Fruit fly (Drosophila melanogaster) whole organism, embryonic: Measurements from ENCODE around the gene Hs6st.
A peak's percentile ranks its signal among the peaks of the same experiment; 100 is the strongest.

Experiments
- Abd-B ChIP-seq: fragments of 200-800 bp; sonication (Bioruptor generic); optimal IDR thresholded peaks from 2 replicates; lab custom pipeline; 2018; ENCODE audit warnings: missing biosample characterization, mild to moderate bottlenecking, missing genetic modification characterization, moderate library complexity
- CG11560 ChIP-seq: fragments of 200-800 bp; sonication (Bioruptor generic); IDR thresholded peaks from 3 replicates; pipeline ENCODE4 v1.3.6; 2022; ENCODE audit warnings: missing biosample characterization, missing genetic modification characterization
- CG11723 ChIP-seq: fragments of 200-800 bp; sonication (Bioruptor generic); optimal IDR thresholded peaks from 2 replicates; lab custom pipeline; 2017; ENCODE audit warnings: missing biosample characterization, mild to moderate bottlenecking, missing genetic modification characterization
- CG12769 ChIP-seq: fragments of 200-800 bp; sonication (Bioruptor generic); optimal IDR thresholded peaks from 2 replicates; lab custom pipeline; 2019; ENCODE audit warnings: missing biosample characterization, mild to moderate bottlenecking, missing genetic modification characterization, moderate library complexity
- CG13287 ChIP-seq: fragments of 200-800 bp; sonication (Bioruptor generic); IDR thresholded peaks from 2 replicates; pipeline ENCODE4 v1.3.6; 2022; ENCODE audit warnings: missing biosample characterization, missing genetic modification characterization; ENCODE audit not compliant: partially characterized antibody
- CG13894 ChIP-seq: fragments of 200-800 bp; sonication (Bioruptor generic); optimal IDR thresholded peaks from 3 replicates; lab custom pipeline; 2018; ENCODE audit warnings: missing biosample characterization, mild to moderate bottlenecking, missing genetic modification characterization, moderate library complexity
- CG14667 ChIP-seq: fragments of 200-800 bp; sonication (Bioruptor generic); IDR thresholded peaks from 2 replicates; pipeline ENCODE4 v1.3.6; 2022; ENCODE audit warnings: missing biosample characterization, missing genetic modification characterization
- CG14965 ChIP-seq: fragments of 200-800 bp; sonication (Bioruptor generic); optimal IDR thresholded peaks from 2 replicates; lab custom pipeline; 2016; ENCODE audit warnings: missing biosample characterization, missing genetic modification characterization, borderline replicate concordance
- CG1602 ChIP-seq: fragments of 200-800 bp; sonication (Bioruptor generic); optimal IDR thresholded peaks from 3 replicates; lab custom pipeline; 2016; ENCODE audit warnings: missing biosample characterization, missing genetic modification characterization
- CG3726 ChIP-seq: fragments of 200-800 bp; sonication (Bioruptor generic); IDR thresholded peaks from 3 replicates; pipeline ENCODE4, ENCODE4 v1.3.6; 2022; ENCODE audit warnings: missing biosample characterization, missing genetic modification characterization
- CG6175 ChIP-seq: fragments of 200-800 bp; sonication (Bioruptor generic); IDR thresholded peaks from 3 replicates; pipeline ENCODE4 v1.3.6; 2022; ENCODE audit warnings: missing biosample characterization, missing genetic modification characterization
- CG6254 ChIP-seq: fragments of 200-800 bp; sonication (Bioruptor generic); optimal IDR thresholded peaks from 3 replicates; lab custom pipeline; 2017; ENCODE audit warnings: mild to moderate bottlenecking, missing biosample characterization, missing genetic modification reagents, missing genetic modification characterization
- CG7271 ChIP-seq: fragments of 200-800 bp; sonication (Bioruptor generic); optimal IDR thresholded peaks from 2 replicates; lab custom pipeline; 2018; ENCODE audit warnings: missing biosample characterization, mild to moderate bottlenecking, missing genetic modification characterization, moderate library complexity
- CG9215 ChIP-seq: fragments of 200-800 bp; sonication (Bioruptor generic); IDR thresholded peaks from 2 replicates; pipeline ENCODE4 v1.3.6; 2022; ENCODE audit warnings: missing biosample characterization, missing genetic modification characterization
- CG9817 ChIP-seq: fragments of 200-800 bp; sonication (Bioruptor generic); optimal IDR thresholded peaks from 2 replicates; lab custom pipeline; 2018; ENCODE audit warnings: missing biosample characterization, mild to moderate bottlenecking, missing genetic modification characterization, moderate library complexity
- Doc2 ChIP-seq: fragments of 200-800 bp; sonication (Bioruptor generic); IDR thresholded peaks from 2 replicates; pipeline ENCODE4 v1.3.6; 2022; ENCODE audit warnings: missing biosample characterization, missing genetic modification characterization
- Dp ChIP-seq: fragments of 200-800 bp; sonication (Bioruptor generic); optimal IDR thresholded peaks from 2 replicates; lab custom pipeline; 2018; ENCODE audit warnings: missing biosample characterization, mild to moderate bottlenecking, missing genetic modification characterization, moderate library complexity
- ERR ChIP-seq: fragments of 200-800 bp; sonication (Bioruptor generic); optimal IDR thresholded peaks from 2 replicates; lab custom pipeline; 2016; ENCODE audit warnings: missing biosample characterization, missing genetic modification characterization
- Hmr ChIP-seq: fragments of 200-800 bp; sonication (Bioruptor generic); optimal IDR thresholded peaks from 3 replicates; lab custom pipeline; 2017; ENCODE audit warnings: mild to moderate bottlenecking, missing biosample characterization, missing genetic modification reagents, missing genetic modification characterization
- Lhr ChIP-seq: fragments of 200-800 bp; sonication (Bioruptor generic); optimal IDR thresholded peaks from 3 replicates; lab custom pipeline; 2017; ENCODE audit warnings: mild to moderate bottlenecking, missing biosample characterization, missing genetic modification reagents, missing genetic modification characterization
- MESR4 ChIP-seq: fragments of 200-800 bp; sonication (Bioruptor generic); optimal IDR thresholded peaks from 2 replicates; lab custom pipeline; 2018; ENCODE audit warnings: missing biosample characterization, mild to moderate bottlenecking, missing genetic modification characterization, moderate library complexity
- Nf-YC ChIP-seq: fragments of 200-800 bp; optimal IDR thresholded peaks from 3 replicates; lab custom pipeline; 2019; ENCODE audit warnings: missing biosample characterization, mild to moderate bottlenecking, missing genetic modification characterization, moderate library complexity
- Oli ChIP-seq: fragments of 200-800 bp; sonication (Bioruptor generic); optimal IDR thresholded peaks from 2 replicates; lab custom pipeline; 2018; ENCODE audit warnings: missing biosample characterization, mild to moderate bottlenecking, missing genetic modification characterization, moderate library complexity
- Ravus ChIP-seq: fragments of 200-800 bp; sonication (Bioruptor generic); IDR thresholded peaks from 2 replicates; pipeline ENCODE4 v1.3.6; 2022; ENCODE audit warnings: missing biosample characterization, missing genetic modification characterization
- ac ChIP-seq: fragments of 200-800 bp; sonication (Bioruptor generic); optimal IDR thresholded peaks from 3 replicates; lab custom pipeline; 2017; ENCODE audit warnings: missing biosample characterization, mild to moderate bottlenecking, missing genetic modification characterization
- ap ChIP-seq: fragments of 200-800 bp; sonication (Bioruptor generic); IDR thresholded peaks from 2 replicates; pipeline ENCODE4 v1.3.6; 2022; ENCODE audit warnings: missing biosample characterization, missing genetic modification characterization
- bcd ChIP-seq: fragments of 200-800 bp; sonication (Bioruptor generic); optimal IDR thresholded peaks from 2 replicates; lab custom pipeline; 2017; ENCODE audit warnings: missing biosample characterization, mild to moderate bottlenecking, missing genetic modification characterization
- dan ChIP-seq: fragments of 200-800 bp; sonication (Bioruptor generic); IDR thresholded peaks from 2 replicates; pipeline ENCODE4 v1.3.6; 2022; ENCODE audit warnings: missing biosample characterization, missing genetic modification characterization
- dimm ChIP-seq: fragments of 200-800 bp; sonication (Bioruptor generic); IDR thresholded peaks from 2 replicates; pipeline ENCODE4 v1.3.6; 2022; ENCODE audit warnings: missing biosample characterization, missing genetic modification characterization
- disco-r ChIP-seq: fragments of 200-800 bp; sonication (Bioruptor generic); optimal IDR thresholded peaks from 2 replicates; lab custom pipeline; 2016; ENCODE audit warnings: missing biosample characterization, missing genetic modification characterization
- dmrt11E ChIP-seq: fragments of 200-800 bp; sonication (Bioruptor generic); optimal IDR thresholded peaks from 3 replicates; lab custom pipeline; 2018; ENCODE audit warnings: missing biosample characterization, mild to moderate bottlenecking, missing genetic modification characterization, moderate library complexity
- fd64A ChIP-seq: fragments of 200-800 bp; sonication (Bioruptor generic); optimal IDR thresholded peaks from 3 replicates; lab custom pipeline; 2018; ENCODE audit warnings: missing biosample characterization, mild to moderate bottlenecking, missing genetic modification characterization
- gro ChIP-seq: fragments of 200-800 bp; sonication (Bioruptor generic); optimal IDR thresholded peaks from 2 replicates; lab custom pipeline; 2016; ENCODE audit warnings: missing biosample characterization, missing genetic modification characterization
- insv ChIP-seq, 2 experiments: fragments of 200-800 bp; sonication (Bioruptor generic); optimal IDR thresholded peaks; 3 replicates each; lab custom pipeline; 2016 to 2018; ENCODE audit warnings: missing biosample characterization in 2 of 2, missing genetic modification characterization in 2 of 2
- klu ChIP-seq: fragments of 200-800 bp; sonication (Bioruptor generic); IDR thresholded peaks from 2 replicates; pipeline ENCODE4 v1.3.6; 2022; ENCODE audit warnings: missing biosample characterization, missing genetic modification characterization
- knrl ChIP-seq: fragments of 200-800 bp; sonication (Bioruptor generic); IDR thresholded peaks from 3 replicates; pipeline ENCODE4 v1.3.6; 2022; ENCODE audit warnings: missing biosample characterization, missing genetic modification characterization; ENCODE audit not compliant: partially characterized antibody
- lov ChIP-seq, 2 experiments: fragments of 200-800 bp in 1 of 2; fragments of >200 bp in 1 of 2; sonication (Bioruptor generic) in 1 of 2; IDR thresholded peaks in 1 of 2; optimal IDR thresholded peaks in 1 of 2; 2 replicates in 1 of 2; 3 replicates in 1 of 2; pipeline versions ENCODE4 v1.3.6 to Lab custom; 2017 to 2022; ENCODE audit warnings: missing biosample characterization in 1 of 2, missing genetic modification characterization in 1 of 2
- nerfin-1 ChIP-seq: fragments of 200-800 bp; sonication (Bioruptor generic); optimal IDR thresholded peaks from 3 replicates; lab custom pipeline; 2019; ENCODE audit warnings: missing biosample characterization, mild to moderate bottlenecking, missing genetic modification characterization, moderate library complexity
- ranshi ChIP-seq: fragments of 200-800 bp; sonication (Bioruptor generic); IDR thresholded peaks from 2 replicates; pipeline ENCODE4 v1.3.6; 2022; ENCODE audit warnings: missing biosample characterization, missing genetic modification characterization
- scrt ChIP-seq: fragments of 200-800 bp; sonication (Bioruptor generic); optimal IDR thresholded peaks from 2 replicates; lab custom pipeline; 2018; ENCODE audit warnings: missing biosample characterization, mild to moderate bottlenecking, missing genetic modification characterization, moderate library complexity
- sens ChIP-seq: fragments of 200-800 bp; sonication (Bioruptor generic); peaks from one replicate; lab custom pipeline; 2016; ENCODE audit warnings: missing biosample characterization, missing genetic modification characterization
- sens-2 ChIP-seq: fragments of 200-800 bp; sonication (Bioruptor generic); IDR thresholded peaks from 2 replicates; pipeline ENCODE4 v1.3.6; 2022; ENCODE audit warnings: missing biosample characterization, missing genetic modification characterization
- sima ChIP-seq: fragments of 200-800 bp; sonication (Bioruptor generic); optimal IDR thresholded peaks from 2 replicates; lab custom pipeline; 2016; ENCODE audit warnings: missing biosample characterization, missing genetic modification characterization
- sna ChIP-seq: fragments of 200-800 bp; sonication (Bioruptor generic); IDR thresholded peaks from 2 replicates; pipeline ENCODE4 v1.3.6; 2022; ENCODE audit warnings: missing biosample characterization, missing genetic modification characterization; ENCODE audit not compliant: partially characterized antibody
- sob ChIP-seq: fragments of 200-800 bp; sonication (Bioruptor generic); IDR thresholded peaks from 2 replicates; pipeline ENCODE4 v1.3.6; 2022; ENCODE audit warnings: missing biosample characterization, missing genetic modification characterization
- stwl ChIP-seq: fragments of 200-800 bp; sonication (Bioruptor generic); optimal IDR thresholded peaks from 3 replicates; lab custom pipeline; 2018; ENCODE audit warnings: missing biosample characterization, mild to moderate bottlenecking, missing genetic modification characterization, moderate library complexity
- tgo ChIP-seq: fragments of 200-800 bp; sonication (Bioruptor generic); IDR thresholded peaks from 3 replicates; pipeline ENCODE4 v1.3.6; 2022; ENCODE audit warnings: missing biosample characterization, missing genetic modification characterization
- trh ChIP-seq: fragments of 200-800 bp; sonication (Bioruptor generic); optimal IDR thresholded peaks from 2 replicates; lab custom pipeline; 2016; ENCODE audit warnings: missing biosample characterization, missing genetic modification characterization
- ttk ChIP-seq: fragments of 200-800 bp; sonication (Bioruptor generic); IDR thresholded peaks from 2 replicates; pipeline ENCODE4 v2.1.2; 2022; ENCODE audit warnings: missing biosample characterization, missing genetic modification characterization
- vvl ChIP-seq: fragments of 200-800 bp; sonication (Bioruptor generic); IDR thresholded peaks from 2 replicates; pipeline ENCODE4 v1.3.6; 2022; ENCODE audit warnings: missing biosample characterization, missing genetic modification characterization

Gene Hs6st

DNA sequence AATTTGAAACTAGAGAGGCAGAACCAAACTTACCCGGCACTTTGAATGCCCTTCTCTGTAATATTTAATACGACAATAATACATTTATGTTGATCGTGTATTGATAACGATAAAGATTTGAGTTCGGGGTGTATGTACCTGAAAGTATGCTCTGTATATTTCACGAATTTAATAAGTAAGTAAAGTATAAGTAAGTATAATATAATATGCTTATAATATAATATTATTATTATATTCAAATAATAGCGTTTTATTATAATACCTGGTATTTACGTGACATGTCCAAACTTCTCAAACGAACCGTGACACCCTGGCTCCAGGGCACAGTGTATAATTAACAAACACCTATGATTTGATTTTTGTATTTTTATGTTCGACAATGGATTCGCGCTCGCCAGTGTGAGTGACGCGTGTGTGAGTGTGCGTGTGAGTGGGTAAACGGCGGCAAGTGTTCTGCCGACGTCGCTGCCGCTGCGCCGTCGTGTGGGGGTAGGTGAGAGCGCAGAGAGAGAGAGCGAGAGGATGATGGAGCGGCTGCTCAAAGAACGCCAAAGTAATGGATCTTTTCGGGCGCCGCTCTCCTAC, 118.6 kb downstream of the Hs6st start (continued):
- TF ChIP-seq stwl (tag; lab: Kevin White, UChicago) (no peak), sima (GFP tag; lab: Kevin White, UChicago) (no peak), ranshi (GFP tag; lab: Robert Waterston, UW) (no peak; the same call in 1 of the 2 replicates), sens (GFP tag; lab: Kevin White, UChicago) (peak; percentile 47), CG1602 (GFP tag; lab: Kevin White, UChicago) (peak; percentile 28), klu (GFP tag; lab: Robert Waterston, UW) (no peak), CG3726 (no peak), fd64A (GFP tag; lab: Kevin White, UChicago) (peak; percentile 16), sob (GFP tag; lab: Robert Waterston, UW) (peak; percentile 58; the same call in 1 of the 2 replicates), CG13287 (GFP tag; lab: Robert Waterston, UW) (peak; percentile 29), ttk (no peak; the same call in 1 of the 2 replicates), Nf-YC (tag; lab: Kevin White, UChicago) (peak; percentile 55), CG14667 (no peak), insv (GFP tag; optimal IDR thresholded peaks at IDR 0.05; lab: Kevin White, UChicago) (no peak), Lhr (GFP tag; lab: Kevin White, UChicago) (no peak), ac (no peak), CG9215 (peak; percentile 69), dmrt11E (tag; lab: Kevin White, UChicago) (no peak), CG11560 (tag; lab: Robert Waterston, UW) (no peak), knrl (GFP tag; lab: Robert Waterston, UW) (no peak), Oli (peak; percentile 75), Abd-B (peak; percentile 66), trh (GFP tag; lab: Kevin White, UChicago) (no peak), CG11723 (GFP tag; lab: Kevin White, UChicago) (no peak), CG6254 (GFP tag; lab: Kevin White, UChicago) (peak; percentile 51), Dp (GFP tag; lab: Kevin White, UChicago) (no peak), vvl (GFP tag; lab: Robert Waterston, UW) (peak; percentile 50; the same call in 1 of the 2 replicates), lov (optimal IDR thresholded peaks at IDR 0.05; lab: Kevin White, UChicago) (no peak), lov (GFP tag; IDR thresholded peaks at IDR 0.05; lab: Robert Waterston, UW) (no peak), CG12769 (tag; lab: Kevin White, UChicago) (peak; percentile 32), dimm (no peak), ERR (no peak), bcd (GFP tag; lab: Kevin White, UChicago) (peak; percentile 79), Doc2 (GFP tag; lab: Robert Waterston, UW) (no peak), sens-2 (GFP tag; lab: Robert Waterston, UW) (no peak), tgo (GFP tag; lab: Robert Waterston, UW) (peak; percentile 55; the same call in 2 of the 3 replicates), sna (GFP tag; lab: Robert Waterston, UW) (no peak), CG7271 (tag; lab: Kevin White, UChicago) (no peak), MESR4 (GFP tag; lab: Kevin White, UChicago) (no peak), disco-r (GFP tag; lab: Kevin White, UChicago) (no peak), scrt (GFP tag; lab: Kevin White, UChicago) (peak; percentile 80), CG6175 (GFP tag; lab: Robert Waterston, UW) (0 out of 3 replicates have a peak, but pooled peaks have one; percentile 11), CG13894 (tag; lab: Kevin White, UChicago) (peak; percentile 17), CG14965 (no peak), gro (GFP tag; lab: Kevin White, UChicago) (peak; percentile 16), dan (GFP tag; lab: Robert Waterston, UW) (no peak), Hmr (GFP tag; lab: Kevin White, UChicago) (peak; percentile 87), CG9817 (tag; lab: Kevin White, UChicago) (peak; percentile 73), nerfin-1 (tag; lab: Kevin White, UChicago) (peak; percentile 31), ap (GFP tag; lab: Robert Waterston, UW) (no peak), Ravus (GFP tag; lab: Robert Waterston, UW) (peak; percentile 9)
